Worm (Caenorhabditis elegans) whole organism, L1 larva: ENCODE measurements around the gene swt-5.

Source experiments
- C16A3.4 ChIP-seq: fragments of 150-350 bp; optimal IDR thresholded peaks from 2 replicates; lab custom pipeline; 2014; ENCODE audit warnings: missing biosample characterization, missing genetic modification characterization
- ceh-90 ChIP-seq: sonication (generic microtip); optimal IDR thresholded peaks from 2 replicates; lab custom pipeline; 2016; ENCODE audit warnings: missing genetic modification characterization, missing compliant biosample characterization
- nhr-12 ChIP-seq: sonication (generic microtip); optimal IDR thresholded peaks from 2 replicates; lab custom pipeline; 2017; ENCODE audit warnings: missing biosample characterization, missing genetic modification characterization
- snpc-4 ChIP-seq: fragments of 150-350 bp; optimal IDR thresholded peaks from 2 replicates; lab custom pipeline; 2014; ENCODE audit warnings: missing biosample characterization, missing genetic modification characterization
- tbx-2 ChIP-seq: sonication (generic microtip); optimal IDR thresholded peaks from 2 replicates; lab custom pipeline; 2016; ENCODE audit warnings: missing genetic modification characterization, missing compliant biosample characterization
- unc-130 ChIP-seq: fragments of 150-350 bp; optimal IDR thresholded peaks from 2 replicates; lab custom pipeline; 2017; ENCODE audit warnings: missing biosample characterization, missing genetic modification characterization, inconsistent platforms

DNA sequence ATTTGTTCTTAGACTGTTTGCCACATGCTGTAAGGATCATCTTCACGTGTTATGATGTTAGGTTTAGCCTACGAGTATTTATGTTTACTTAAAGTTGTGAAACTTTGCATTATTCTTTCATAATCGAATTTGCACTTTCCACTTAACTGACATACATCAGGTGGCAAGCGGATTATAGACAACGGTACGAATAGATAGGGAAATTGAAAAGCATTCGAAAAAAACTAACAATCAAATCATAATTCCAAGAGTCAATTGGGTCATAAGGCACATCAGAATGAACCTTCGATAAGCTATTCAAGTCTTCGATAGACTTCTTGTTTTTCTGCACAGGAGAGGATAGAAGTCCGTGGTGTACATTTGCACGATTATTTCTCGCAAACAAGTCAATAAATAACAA, 8.7 kb upstream of the swt-5 start:
- TF ChIP-seq snpc-4 (tag; lab: Kevin White, UChicago) (no peak), tbx-2 (no peak), ceh-90 (tag; lab: Kevin White, UChicago) (no peak), nhr-12 (no peak), unc-130 (tag; lab: Kevin White, UChicago) (no peak), C16A3.4 (tag; lab: Kevin White, UChicago) (no peak)
